Fruit fly (Drosophila melanogaster): Measurements from ENCODE around the gene Fit1.

Fit1 gene

DNA sequence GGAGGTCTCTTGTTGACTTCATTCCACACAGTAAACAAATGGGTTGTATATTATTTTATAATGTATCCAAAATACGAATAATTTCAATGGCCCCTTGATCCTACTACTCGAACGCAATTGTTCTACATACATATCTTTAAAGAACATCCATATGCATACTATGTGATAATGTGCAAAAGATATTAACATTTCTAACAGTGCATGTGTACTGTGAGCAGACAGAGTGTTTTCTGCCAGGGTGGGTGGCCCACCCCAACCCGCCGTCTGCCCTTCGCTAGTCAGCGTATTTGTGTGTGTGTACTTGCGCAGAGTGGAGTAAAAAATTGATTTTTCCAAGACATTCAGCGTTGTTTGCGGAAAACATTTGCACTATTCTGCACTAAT, 32.4 kb upstream of the Fit1 start (continued):
- TF ChIP-seq CG17568 (GFP tag; optimal IDR thresholded peaks at IDR 0.05) (peak; percentile 4), bowl (GFP tag; IDR thresholded peaks at IDR 0.05) (peak; percentile 29; the same call in 1 of the 2 replicates), Oaz (GFP tag; IDR thresholded peaks at IDR 0.05) (no peak), CG34224 (GFP tag; IDR thresholded peaks at IDR 0.05; ENCODE audit: partially characterized antibody) (no peak), CG3995 (GFP tag; optimal IDR thresholded peaks at IDR 0.05) (no peak), CG10462 (GFP tag; optimal IDR thresholded peaks at IDR 0.05) (no peak), nerfin-2 (GFP tag; IDR thresholded peaks at IDR 0.05; ENCODE audit: partially characterized antibody) (no peak), CG13894 (tag; optimal IDR thresholded peaks at IDR 0.05) (no peak), ro (GFP tag; IDR thresholded peaks at IDR 0.05) (peak; percentile 28; the same call in 1 of the 2 replicates), ham (GFP tag; IDR thresholded peaks at IDR 0.05) (peak; percentile 46; the same call in 1 of the 2 replicates), CG8944 (GFP tag; optimal IDR thresholded peaks at IDR 0.05) (peak; percentile 33), CG9817 (tag; optimal IDR thresholded peaks at IDR 0.05) (peak; percentile 56), D (optimal IDR thresholded peaks at IDR 0.05) (no peak), D (GFP tag; optimal IDR thresholded peaks at IDR 0.05) (no peak), HLHmδ (GFP tag; optimal IDR thresholded peaks at IDR 0.05) (no peak), CG14441 (GFP tag; IDR thresholded peaks at IDR 0.05) (peak; percentile 66), pnt (GFP tag; optimal IDR thresholded peaks at IDR 0.05) (peak; percentile 20), CG7372 (GFP tag; IDR thresholded peaks at IDR 0.05) (no peak), yki (optimal IDR thresholded peaks at IDR 0.05) (no peak), Abd-B (GFP tag; optimal IDR thresholded peaks at IDR 0.05) (peak; percentile 14), emc (GFP tag; optimal IDR thresholded peaks at IDR 0.05) (no peak), Camta (GFP tag; optimal IDR thresholded peaks at IDR 0.05) (no peak), CG6765 (GFP tag; optimal IDR thresholded peaks at IDR 0.05) (no peak), fd96Cb (tag; optimal IDR thresholded peaks at IDR 0.05) (peak; percentile 60), CG4328 (GFP tag; optimal IDR thresholded peaks at IDR 0.05) (no peak), CG10543 (GFP tag; optimal IDR thresholded peaks at IDR 0.05) (no peak), CG3281 (GFP tag; optimal IDR thresholded peaks at IDR 0.05) (no peak), Chrac-16 (GFP tag; optimal IDR thresholded peaks at IDR 0.05) (peak; percentile 12), CG7357 (GFP tag; IDR thresholded peaks at IDR 0.05) (peak; percentile 49; the same call in 2 of the 3 replicates), CTCF (GFP tag; optimal IDR thresholded peaks at IDR 0.05) (no peak), Ptx1 (GFP tag; IDR thresholded peaks at IDR 0.05) (peak; percentile 78), bab2 (GFP tag; optimal IDR thresholded peaks at IDR 0.05) (peak; percentile 57), BtbVII (GFP tag; optimal IDR thresholded peaks at IDR 0.05) (no peak), CG2120 (GFP tag; optimal IDR thresholded peaks at IDR 0.05) (peak; percentile 5), CG30403 (GFP tag; optimal IDR thresholded peaks at IDR 0.05) (no peak), seq (GFP tag; IDR thresholded peaks at IDR 0.05) (peak; percentile 57), CG4282 (GFP tag; optimal IDR thresholded peaks at IDR 0.05) (no peak), sug (tag; optimal IDR thresholded peaks at IDR 0.05) (no peak), Max (GFP tag; optimal IDR thresholded peaks at IDR 0.05) (no peak), pzg (GFP tag; optimal IDR thresholded peaks at IDR 0.05) (no peak), Dek (tag; optimal IDR thresholded peaks at IDR 0.05) (peak; percentile 26), CG1647 (GFP tag; optimal IDR thresholded peaks at IDR 0.05) (peak; percentile 7), sna (GFP tag; IDR thresholded peaks at IDR 0.05; ENCODE audit: partially characterized antibody) (no peak), CG10267 (tag; optimal IDR thresholded peaks at IDR 0.05) (no peak), Sry-β (GFP tag; optimal IDR thresholded peaks at IDR 0.05) (no peak), btn (GFP tag; optimal IDR thresholded peaks at IDR 0.05) (no peak), CG15269 (tag; optimal IDR thresholded peaks at IDR 0.05) (peak; percentile 20), Doc2 (GFP tag; IDR thresholded peaks at IDR 0.05) (no peak; the same call in 1 of the 2 replicates), CG9727 (GFP tag; optimal IDR thresholded peaks at IDR 0.05) (no peak), lola (GFP tag; optimal IDR thresholded peaks at IDR 0.05) (no peak), CG12659 (GFP tag; optimal IDR thresholded peaks at IDR 0.05) (no peak), CG6813 (GFP tag; optimal IDR thresholded peaks at IDR 0.05) (peak; percentile 61)
